Fruit fly (Drosophila melanogaster): Measurements from ENCODE around the gene Usp14.
A peak's percentile ranks its signal among the peaks of the same experiment; 100 is the strongest.

Usp14 gene

dm6 chr2L:10327790-10328189, 13.6 kb upstream of the Usp14 start, which contains the start of gene RnrL:
RnrL (minus strand) TSS chr2L:10327943.
- TF ChIP-seq noc (tag; optimal IDR thresholded peaks at IDR 0.05), result no peak

dm6 chr2L:10322773-10323487, 8.7 kb upstream of the Usp14 start, which contains the start of gene CG5381:
CG5381 (minus strand) TSS chr2L:10323102.
- peak; percentile 62 for TF ChIP-seq noc (tag; optimal IDR thresholded peaks at IDR 0.05)

- TF ChIP-seq noc (tag; optimal IDR thresholded peaks at IDR 0.05), result no peak
Observed at dm6 chr2L:10322176-10322575, 8.0 kb upstream of the Usp14 start, which contains the start of gene CG4995. CG4995 (plus strand) TSS chr2L:10322476.

dm6 chr2L:10321612-10322011, 7.4 kb upstream of the Usp14 start:
- TF ChIP-seq noc (tag; optimal IDR thresholded peaks at IDR 0.05), result peak; percentile 35

dm6 chr2L:10321036-10321583, 6.9 kb upstream of the Usp14 start:
- no peak for TF ChIP-seq noc (tag; optimal IDR thresholded peaks at IDR 0.05)

- TF ChIP-seq noc (tag; optimal IDR thresholded peaks at IDR 0.05), result peak; percentile 23
Observed at dm6 chr2L:10320174-10320775, 6.1 kb upstream of the Usp14 start.

- no peak for TF ChIP-seq noc (tag; optimal IDR thresholded peaks at IDR 0.05)
Observed at dm6 chr2L:10315888-10316287, 1.7 kb upstream of the Usp14 start.

- TF ChIP-seq noc (tag; optimal IDR thresholded peaks at IDR 0.05), result no peak
Observed at dm6 chr2L:10311822-10312221, 2.4 kb downstream of the Usp14 start.

dm6 chr2L:10310614-10311382, 3.4 kb downstream of the Usp14 start, which contains the start of gene Cdk5alpha:
Cdk5alpha (minus strand) TSS chr2L:10310956.
- no peak for TF ChIP-seq noc (tag; optimal IDR thresholded peaks at IDR 0.05)

- peak; percentile 59 for TF ChIP-seq noc (tag; optimal IDR thresholded peaks at IDR 0.05)
Observed at dm6 chr2L:10306518-10307260, 7.5 kb downstream of the Usp14 start, which contains the start of the genes CG5390 and CG4968. CG5390 (minus strand) TSS chr2L:10306594. CG4968 (plus strand) TSS chr2L:10306922.

dm6 chr2L:10305538-10306147, 8.6 kb downstream of the Usp14 start:
- peak; percentile 64 for TF ChIP-seq noc (tag; optimal IDR thresholded peaks at IDR 0.05)

- no peak for TF ChIP-seq noc (tag; optimal IDR thresholded peaks at IDR 0.05)
Observed at dm6 chr2L:10303786-10304185, 10.4 kb downstream of the Usp14 start, which contains the start of gene nmd. nmd (minus strand) TSS chr2L:10303947.

- TF ChIP-seq noc (tag; optimal IDR thresholded peaks at IDR 0.05), result no peak
Observed at dm6 chr2L:10301918-10302317, 12.3 kb downstream of the Usp14 start, which contains the start of gene CG13138. CG13138 (minus strand) TSS chr2L:10302018.

dm6 chr2L:10299810-10300147, 14.4 kb downstream of the Usp14 start, which contains the start of gene CYLD:
CYLD (minus strand) TSS chr2L:10299847.
- no peak for TF ChIP-seq noc (tag; optimal IDR thresholded peaks at IDR 0.05)

All from whole organism, larva.